Worm (Caenorhabditis elegans) whole organism, L4/young adult: ENCODE data around the gene kin-16.

Source experiments
- W03F9.2 ChIP-seq: fragments of 150-350 bp; optimal IDR thresholded peaks from 2 replicates; lab custom pipeline; 2014; ENCODE audit warnings: missing biosample characterization, missing genetic modification characterization
- dao-5 ChIP-seq: sonication (generic microtip); optimal IDR thresholded peaks from 2 replicates; lab custom pipeline; 2016; ENCODE audit warnings: missing genotype, missing genetic modification characterization, moderate library complexity, missing compliant biosample characterization

- TF ChIP-seq W03F9.2 (tag; lab: Kevin White, UChicago) (no peak), dao-5 (tag; lab: Kevin White, UChicago) (no peak)
Observed at ce11 chrII:9474367-9475105, 38.6 kb upstream of the kin-16 start, which contains the start of the genes chil-25 and chil-26.
